Fruit fly (Drosophila melanogaster) whole organism, embryonic: ENCODE results near the gene Mrp5.

ENCODE experiments used
- ATbp ChIP-seq: fragments of 200-800 bp; sonication (Bioruptor generic); optimal IDR thresholded peaks from 2 replicates; lab custom pipeline; 2017; ENCODE audit warnings: missing biosample characterization, mild to moderate bottlenecking, missing genetic modification characterization, missing genetic modification reagents
- her ChIP-seq: fragments of 200-800 bp; sonication (Bioruptor generic); optimal IDR thresholded peaks from 2 replicates; lab custom pipeline; 2016; ENCODE audit warnings: missing biosample characterization, missing genetic modification characterization
- run ChIP-seq: fragments of 200-800 bp; sonication (Bioruptor generic); optimal IDR thresholded peaks from 3 replicates; lab custom pipeline; 2018; ENCODE audit warnings: missing biosample characterization, mild to moderate bottlenecking, missing genetic modification characterization

DNA sequence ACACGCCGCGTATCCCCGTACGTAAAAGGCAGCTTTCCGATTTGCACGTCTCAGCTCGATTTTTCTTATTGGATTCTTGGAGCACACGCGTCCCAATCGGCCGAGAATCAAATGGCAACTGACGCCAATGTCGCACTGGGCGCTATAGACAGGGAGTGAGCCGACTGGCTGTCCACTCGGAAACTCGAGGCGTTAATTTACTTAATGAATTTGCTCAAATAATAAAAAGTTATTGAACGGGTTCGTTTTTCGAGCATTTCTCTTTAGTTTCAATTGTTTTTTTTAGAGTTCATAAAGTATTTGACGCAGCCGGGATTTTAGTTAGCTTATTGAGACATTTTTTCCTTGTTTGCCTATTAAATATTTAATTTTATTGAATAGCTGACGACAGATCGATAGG, 49.8 kb upstream of the Mrp5 start, which contains the start of gene CG4462:
- TF ChIP-seq ATbp (GFP tag; lab: Kevin White, UChicago): no peak
- no peak for TF ChIP-seq her
- TF ChIP-seq run (tag; lab: Kevin White, UChicago): no peak
